Worm (Caenorhabditis elegans): ENCODE data around the gene nish-1.

nish-1 gene

DNA sequence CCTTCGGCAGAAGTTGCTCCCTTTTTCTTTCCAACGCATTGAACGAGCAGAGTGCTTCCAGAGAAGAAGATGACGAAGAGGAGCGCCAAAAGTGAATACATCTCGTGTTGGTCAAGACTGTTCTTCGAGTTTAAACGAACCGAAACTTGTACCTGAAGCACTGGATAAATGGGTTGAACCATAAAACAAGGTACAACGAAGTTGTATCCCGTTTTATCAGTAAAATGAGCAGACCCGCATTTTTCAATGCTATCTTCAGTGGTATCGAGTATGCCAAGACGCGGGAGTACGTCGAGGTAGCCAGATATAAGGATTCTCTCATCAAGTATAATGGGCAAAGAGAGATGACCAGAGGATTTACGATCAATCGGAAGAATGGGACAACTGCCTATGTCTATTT, 23.2 kb downstream of the nish-1 start, which contains the start of gene F13E9.16:
TSS of gene F13E9.16 (minus strand) at position 101 of the 400 bp plus-strand sequence.
- TF ChIP-seq nhr-23 (tag; optimal IDR thresholded peaks at IDR 0.05) (no peak), lin-15B (tag; optimal IDR thresholded peaks at IDR 0.05) (no peak), nfya-1 (tag; optimal IDR thresholded peaks at IDR 0.05; ENCODE audit: insufficient read depth) (no peak), nhr-76 (tag; optimal IDR thresholded peaks at IDR 0.05) (no peak), egl-27 (tag; optimal IDR thresholded peaks at IDR 0.05) (no peak), egl-5 (tag; optimal IDR thresholded peaks at IDR 0.05) (no peak), zag-1 (tag; optimal IDR thresholded peaks at IDR 0.05) (no peak), lin-39 (tag; optimal IDR thresholded peaks at IDR 0.05) (no peak), pha-4 (tag; optimal IDR thresholded peaks at IDR 0.05) (no peak), nhr-25 (tag; optimal IDR thresholded peaks at IDR 0.05) (no peak), hmg-11 (tag; optimal IDR thresholded peaks at IDR 0.05) (no peak), elt-3 (tag; optimal IDR thresholded peaks at IDR 0.05) (no peak), nhr-237 (tag; optimal IDR thresholded peaks at IDR 0.05) (no peak), R02D3.7 (tag; optimal IDR thresholded peaks at IDR 0.05) (no peak), ceh-9 (tag; optimal IDR thresholded peaks at IDR 0.05) (no peak)

- TF ChIP-seq tbx-2 (tag; optimal IDR thresholded peaks at IDR 0.05), result no peak
- no peak for TF ChIP-seq jun-1 (tag; optimal IDR thresholded peaks at IDR 0.05)
- no peak for TF ChIP-seq nhr-11 (tag; optimal IDR thresholded peaks at IDR 0.05)
- TF ChIP-seq ama-1 (optimal IDR thresholded peaks at IDR 0.05), result no peak
- TF ChIP-seq unc-62 (GFP tag; optimal IDR thresholded peaks at IDR 0.05), result no peak
- TF ChIP-seq mdl-1 (tag; optimal IDR thresholded peaks at IDR 0.05), result no peak
- TF ChIP-seq nhr-23 (tag; optimal IDR thresholded peaks at IDR 0.05), result no peak
- no peak for TF ChIP-seq elt-2 (tag; optimal IDR thresholded peaks at IDR 0.05)
- TF ChIP-seq R02D3.7 (tag; optimal IDR thresholded peaks at IDR 0.05), result no peak
- no peak for TF ChIP-seq pha-4 (tag; optimal IDR thresholded peaks at IDR 0.05)
- TF ChIP-seq elt-1 (tag; optimal IDR thresholded peaks at IDR 0.05), result no peak
- TF ChIP-seq hmg-11 (tag; optimal IDR thresholded peaks at IDR 0.05), result no peak
- TF ChIP-seq ceh-28 (tag; optimal IDR thresholded peaks at IDR 0.05), result no peak
Measured at ce11 chrIV:10889820-10890462, 25.8 kb downstream of the nish-1 start, which contains the start of gene F13E9.15. Gene F13E9.15 (minus strand): TSS chrIV:10889870.

DNA sequence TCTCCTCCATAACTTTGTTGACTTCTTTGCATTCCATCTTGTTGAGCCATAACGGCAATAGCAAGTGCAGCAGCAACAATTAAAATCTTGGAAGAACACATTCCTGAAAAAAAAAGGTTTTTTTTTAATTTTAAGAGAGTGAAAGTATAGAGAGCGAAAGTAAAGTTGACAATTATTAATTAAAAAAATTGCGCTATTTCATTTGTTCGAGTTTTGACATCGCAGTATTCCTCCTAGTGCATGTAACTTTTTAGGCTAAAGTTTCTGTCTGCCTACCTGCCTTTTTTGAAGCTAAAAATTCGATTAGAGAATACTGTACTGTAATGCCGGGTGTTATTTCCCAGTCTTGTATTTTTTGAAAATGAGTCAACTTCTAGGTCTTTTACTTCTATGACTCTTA, 27.9 kb downstream of the nish-1 start, which contains the start of gene srlf-12:
TSS of gene srlf-12 (minus strand) at position 101 of the 400 bp plus-strand sequence.
- TF ChIP-seq sea-2 (GFP tag; optimal IDR thresholded peaks at IDR 0.05) (no peak), ztf-11 (tag; optimal IDR thresholded peaks at IDR 0.05) (no peak), skn-1 (tag; optimal IDR thresholded peaks at IDR 0.05) (no peak), nhr-237 (tag; optimal IDR thresholded peaks at IDR 0.05) (no peak), unc-39 (tag; optimal IDR thresholded peaks at IDR 0.05) (no peak), nhr-25 (tag; optimal IDR thresholded peaks at IDR 0.05) (no peak), mdl-1 (tag; optimal IDR thresholded peaks at IDR 0.05) (no peak), eor-1 (tag; optimal IDR thresholded peaks at IDR 0.05) (no peak), ceh-9 (tag; optimal IDR thresholded peaks at IDR 0.05) (no peak), nhr-28 (tag; optimal IDR thresholded peaks at IDR 0.05) (no peak), ztf-4 (tag; optimal IDR thresholded peaks at IDR 0.05) (no peak)

DNA sequence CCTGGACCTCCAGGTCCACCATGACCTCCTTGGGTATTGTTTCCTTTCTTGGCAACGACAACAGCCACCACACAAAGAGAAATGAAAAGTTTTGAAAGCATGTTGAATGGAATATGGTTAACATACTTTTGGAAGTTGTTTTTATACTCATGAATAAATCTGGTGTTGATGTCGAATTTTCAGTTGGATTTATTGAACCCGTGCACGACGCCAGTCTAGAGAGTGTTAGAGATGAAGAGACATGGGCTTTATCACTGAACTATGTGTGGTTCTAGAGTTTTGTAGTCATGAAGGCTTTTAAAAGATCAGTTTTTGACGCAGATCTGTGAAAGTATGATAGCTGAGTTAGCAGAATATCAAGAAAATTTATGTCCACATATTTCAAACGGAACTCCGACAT, 30.1 kb downstream of the nish-1 start, which contains the start of gene srlf-14:
TSS of gene srlf-14 (minus strand) at position 101 of the 400 bp plus-strand sequence.
- TF ChIP-seq ceh-16 (tag; optimal IDR thresholded peaks at IDR 0.05), result no peak
- TF ChIP-seq unc-62 (GFP tag; optimal IDR thresholded peaks at IDR 0.05), result no peak
- TF ChIP-seq snpc-4 (tag; optimal IDR thresholded peaks at IDR 0.05), result no peak
- TF ChIP-seq jun-1 (tag; optimal IDR thresholded peaks at IDR 0.05), result no peak
- TF ChIP-seq lsy-12 (tag; optimal IDR thresholded peaks at IDR 0.05), result no peak
- no peak for TF ChIP-seq ztf-11 (tag; optimal IDR thresholded peaks at IDR 0.05)
- TF ChIP-seq nhr-28 (tag; optimal IDR thresholded peaks at IDR 0.05), result no peak
- no peak for TF ChIP-seq hmg-11 (tag; optimal IDR thresholded peaks at IDR 0.05)
- no peak for TF ChIP-seq fkh-2 (tag; optimal IDR thresholded peaks at IDR 0.05)
- TF ChIP-seq mdl-1 (tag; optimal IDR thresholded peaks at IDR 0.05), result no peak
- TF ChIP-seq mml-1 (tag; optimal IDR thresholded peaks at IDR 0.05), result no peak
- no peak for TF ChIP-seq pqm-1 (tag; optimal IDR thresholded peaks at IDR 0.05)
- no peak for TF ChIP-seq zag-1 (tag; optimal IDR thresholded peaks at IDR 0.05)
- no peak for TF ChIP-seq lin-15B (tag; optimal IDR thresholded peaks at IDR 0.05)
- TF ChIP-seq nhr-76 (tag; optimal IDR thresholded peaks at IDR 0.05), result no peak
- TF ChIP-seq ztf-4 (tag; optimal IDR thresholded peaks at IDR 0.05), result no peak
- no peak for TF ChIP-seq egl-27 (tag; optimal IDR thresholded peaks at IDR 0.05)
- no peak for TF ChIP-seq lin-39 (tag; optimal IDR thresholded peaks at IDR 0.05)

Measured in whole organism, L3 larva.